Fruit fly (Drosophila melanogaster): ENCODE results near the gene CG14852.
A peak's percentile ranks its signal among the peaks of the same experiment; 100 is the strongest.

The CG14852 gene

dm6 chr3R:14558383-14558883 is 7.3 kb upstream of the CG14852 start (continued):
- TF ChIP-seq schlank (tag; optimal IDR thresholded peaks at IDR 0.05) (peak; percentile 79), grn (GFP tag; optimal IDR thresholded peaks at IDR 0.05) (peak; percentile 38), CG1792 (GFP tag; optimal IDR thresholded peaks at IDR 0.05) (peak; percentile 83), jing (GFP tag; optimal IDR thresholded peaks at IDR 0.05) (peak; percentile 80), Abd-B (GFP tag; optimal IDR thresholded peaks at IDR 0.05) (peak; percentile 88), stc (GFP tag; IDR thresholded peaks at IDR 0.05) (peak; percentile 89), CG10366 (GFP tag; IDR thresholded peaks at IDR 0.05) (peak; percentile 78), so (GFP tag; IDR thresholded peaks at IDR 0.05) (peak; percentile 87; the same call in 1 of the 3 replicates), Fer1 (GFP tag; optimal IDR thresholded peaks at IDR 0.05) (peak; percentile 97), fd3F (GFP tag; optimal IDR thresholded peaks at IDR 0.05) (peak; percentile 88), sisA (GFP tag; IDR thresholded peaks at IDR 0.05) (peak; percentile 88), lilli (GFP tag; optimal IDR thresholded peaks at IDR 0.05) (peak; percentile 94), nerfin-1 (tag; optimal IDR thresholded peaks at IDR 0.05) (peak; percentile 91), Optix (GFP tag; IDR thresholded peaks at IDR 0.05) (no peak; the same call in 2 of the 3 replicates), chinmo (GFP tag; IDR thresholded peaks at IDR 0.05; ENCODE audit: partially characterized antibody) (no peak), toy (GFP tag; IDR thresholded peaks at IDR 0.05) (no peak), Chrac-16 (GFP tag; optimal IDR thresholded peaks at IDR 0.05) (peak; percentile 87), ase (GFP tag; IDR thresholded peaks at IDR 0.05) (peak; percentile 77; the same call in 2 of the 3 replicates), Ravus (GFP tag; IDR thresholded peaks at IDR 0.05) (peak; percentile 62), scrt (GFP tag; optimal IDR thresholded peaks at IDR 0.05) (peak; percentile 92), Spps (tag; optimal IDR thresholded peaks at IDR 0.05) (no peak), chm (GFP tag; IDR thresholded peaks at IDR 0.05) (no peak), usp (GFP tag; optimal IDR thresholded peaks at IDR 0.05) (no peak), CG3281 (GFP tag; optimal IDR thresholded peaks at IDR 0.05) (peak; percentile 96), slp2 (GFP tag; optimal IDR thresholded peaks at IDR 0.05) (peak; percentile 83), CG11560 (tag; IDR thresholded peaks at IDR 0.05) (peak; percentile 74), mam (GFP tag; optimal IDR thresholded peaks at IDR 0.05) (peak; percentile 93), h (optimal IDR thresholded peaks at IDR 0.05) (no peak), Oli (tag; optimal IDR thresholded peaks at IDR 0.05) (peak; percentile 95), unpg (GFP tag; optimal IDR thresholded peaks at IDR 0.05) (peak; percentile 93), CG8765 (GFP tag; IDR thresholded peaks at IDR 0.05) (peak; percentile 52; the same call in 1 of the 2 replicates), fd96Cb (tag; optimal IDR thresholded peaks at IDR 0.05) (peak; percentile 92), crc (GFP tag; optimal IDR thresholded peaks at IDR 0.05) (peak; percentile 87), CG16815 (GFP tag; optimal IDR thresholded peaks at IDR 0.05) (peak; percentile 73), Taf1 (GFP tag; IDR thresholded peaks at IDR 0.05) (peak; percentile 68), CG7357 (GFP tag; IDR thresholded peaks at IDR 0.05) (peak; percentile 77), Sox102F (GFP tag; optimal IDR thresholded peaks at IDR 0.05) (peak; percentile 96), Poxn (GFP tag; IDR thresholded peaks at IDR 0.05) (peak; percentile 60; the same call in 1 of the 2 replicates), cwo (GFP tag; optimal IDR thresholded peaks at IDR 0.05) (peak; percentile 2), CG6689 (GFP tag; IDR thresholded peaks at IDR 0.05) (peak; percentile 85), CG10979 (tag; optimal IDR thresholded peaks at IDR 0.05) (peak; percentile 90), fu2 (GFP tag; optimal IDR thresholded peaks at IDR 0.05) (peak; percentile 85), CG18262 (tag; optimal IDR thresholded peaks at IDR 0.05) (peak; percentile 91), CG17829 (tag; optimal IDR thresholded peaks at IDR 0.05) (peak; percentile 92), CG17385 (GFP tag; optimal IDR thresholded peaks at IDR 0.05) (peak; percentile 89), klu (GFP tag; IDR thresholded peaks at IDR 0.05) (peak; percentile 81), CTCF (GFP tag; optimal IDR thresholded peaks at IDR 0.05) (peak; percentile 42), BEAF-32 (GFP tag; optimal IDR thresholded peaks at IDR 0.05) (no peak), CG17568 (GFP tag; optimal IDR thresholded peaks at IDR 0.05) (peak; percentile 84), Dip3 (GFP tag; optimal IDR thresholded peaks at IDR 0.05) (peak; percentile 83), CG1233 (GFP tag; optimal IDR thresholded peaks at IDR 0.05) (peak; percentile 89), CG7928 (GFP tag; optimal IDR thresholded peaks at IDR 0.05) (peak; percentile 73)

Data from whole organism, embryonic.